Worm (Caenorhabditis elegans): ENCODE data around the gene srsx-34.

DNA sequence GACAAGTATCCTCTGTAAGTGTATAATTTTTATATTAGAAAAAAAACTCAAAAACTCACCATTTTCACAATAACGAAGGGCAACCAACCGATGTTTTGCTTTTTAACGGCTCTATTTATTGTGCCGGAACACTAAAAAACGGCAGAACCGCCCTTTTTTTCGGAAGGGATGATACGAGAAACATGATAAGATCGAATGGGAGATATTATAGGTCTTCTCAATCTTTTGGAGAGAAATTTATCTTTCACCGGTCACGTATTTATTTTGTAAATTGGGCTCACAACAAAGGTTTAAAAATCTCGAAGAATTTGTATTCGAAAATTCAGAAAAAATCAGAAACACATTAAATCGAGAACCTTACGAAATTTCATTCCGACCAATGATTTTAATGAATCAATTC is 19.0 kb downstream of the srsx-34 start, which contains the start of gene swm-1:
- no peak for TF ChIP-seq ets-4 (tag; optimal IDR thresholded peaks at IDR 0.05)
- TF ChIP-seq lim-6 (tag; optimal IDR thresholded peaks at IDR 0.05), result no peak
- no peak for TF ChIP-seq ama-1 (optimal IDR thresholded peaks at IDR 0.05)
- TF ChIP-seq pha-4 (tag; optimal IDR thresholded peaks at IDR 0.05), result no peak
- no peak for TF ChIP-seq tbx-2 (tag; optimal IDR thresholded peaks at IDR 0.05)
- no peak for TF ChIP-seq fkh-6 (tag; optimal IDR thresholded peaks at IDR 0.05)
- TF ChIP-seq nhr-11 (tag; optimal IDR thresholded peaks at IDR 0.05), result no peak
- no peak for TF ChIP-seq ceh-48 (tag; optimal IDR thresholded peaks at IDR 0.05)
- TF ChIP-seq ceh-6 (GFP tag; optimal IDR thresholded peaks at IDR 0.05), result no peak
- no peak for TF ChIP-seq ceh-30 (tag; optimal IDR thresholded peaks at IDR 0.05)

Data from whole organism, late embryonic.